Worm (Caenorhabditis elegans): ENCODE measurements around the gene srw-41.

- no peak for TF ChIP-seq nhr-76 (tag; optimal IDR thresholded peaks at IDR 0.05)
- TF ChIP-seq elt-1 (tag; optimal IDR thresholded peaks at IDR 0.05): no peak
- no peak for TF ChIP-seq jun-1 (tag; optimal IDR thresholded peaks at IDR 0.05)
- TF ChIP-seq ZK546.5 (tag; optimal IDR thresholded peaks at IDR 0.05): no peak
- TF ChIP-seq fos-1 (tag; optimal IDR thresholded peaks at IDR 0.05): no peak
- no peak for TF ChIP-seq ceh-28 (tag; optimal IDR thresholded peaks at IDR 0.05)
- TF ChIP-seq nhr-237 (tag; optimal IDR thresholded peaks at IDR 0.05): no peak
- no peak for TF ChIP-seq ama-1 (optimal IDR thresholded peaks at IDR 0.05)
Observed at ce11 chrV:16745214-16745613, 47.9 kb downstream of the srw-41 start.
